Worm (Caenorhabditis elegans): Measurements from ENCODE around the gene Y17G9B.8.

Y17G9B.8 gene

ce11 chrIV:4745422-4745821, 13.2 kb downstream of the Y17G9B.8 start, which contains the start of gene timm-17B.1 (continued):
- TF ChIP-seq lin-13 (GFP tag; optimal IDR thresholded peaks at IDR 0.05) (no peak), nhr-47 (tag; optimal IDR thresholded peaks at IDR 0.05) (peak; percentile 88), C04F5.9 (tag; optimal IDR thresholded peaks at IDR 0.05) (peak; percentile 5), aly-2 (tag; optimal IDR thresholded peaks at IDR 0.05) (peak; percentile 50), ztf-11 (tag; optimal IDR thresholded peaks at IDR 0.05) (peak in 1 of 2 experiments; percentile 44), dpl-1 (GFP tag; optimal IDR thresholded peaks at IDR 0.05) (peak; percentile 73 to 81 (median 81)), egl-27 (tag; optimal IDR thresholded peaks at IDR 0.05) (no peak), unc-62 (GFP tag; optimal IDR thresholded peaks at IDR 0.05) (no peak), jun-1 (tag; optimal IDR thresholded peaks at IDR 0.05) (peak; percentile 39), tbx-2 (tag; optimal IDR thresholded peaks at IDR 0.05) (peak; percentile 73), unc-98 (GFP tag; IDR thresholded peaks at IDR 0.05) (no peak), rnt-1 (tag; optimal IDR thresholded peaks at IDR 0.05) (peak; percentile 80), nhr-237 (tag; optimal IDR thresholded peaks at IDR 0.05) (no peak), C34B4.2 (tag; optimal IDR thresholded peaks at IDR 0.05) (no peak), lin-14 (GFP tag; optimal IDR thresholded peaks at IDR 0.05) (no peak), aha-1 (tag; optimal IDR thresholded peaks at IDR 0.05) (no peak), unc-30 (tag; optimal IDR thresholded peaks at IDR 0.05) (no peak), efl-1 (optimal IDR thresholded peaks at IDR 0.05) (peak; percentile 71 to 79), efl-1 (GFP tag; optimal IDR thresholded peaks at IDR 0.05 in 1 of 2) (peak; percentile 76 to 97), sup-37 (GFP tag; optimal IDR thresholded peaks at IDR 0.05) (no peak), nhr-71 (tag; optimal IDR thresholded peaks at IDR 0.05) (peak; percentile 84), lin-35 (GFP tag; optimal IDR thresholded peaks at IDR 0.05) (peak; percentile 78 to 83), pag-3 (tag; optimal IDR thresholded peaks at IDR 0.05; ENCODE audit: borderline replicate concordance, insufficient read depth) (no peak), Y116A8C.19 (tag; optimal IDR thresholded peaks at IDR 0.05; ENCODE audit: borderline replicate concordance) (no peak), tlp-1 (tag; optimal IDR thresholded peaks at IDR 0.05) (no peak), hpl-2 (GFP tag; optimal IDR thresholded peaks at IDR 0.05) (peak; percentile 36), lir-3 (tag; optimal IDR thresholded peaks at IDR 0.05; ENCODE audit: poor library complexity) (peak; percentile 45), nhr-11 (tag; optimal IDR thresholded peaks at IDR 0.05) (peak; percentile 51), snpc-4 (tag; optimal IDR thresholded peaks at IDR 0.05) (peak; percentile 67), swsn-7 (tag; optimal IDR thresholded peaks at IDR 0.05) (peak; percentile 82), ceh-63 (GFP tag; optimal IDR thresholded peaks at IDR 0.05) (no peak), zip-4 (GFP tag; optimal IDR thresholded peaks at IDR 0.05) (no peak), nhr-77 (tag; optimal IDR thresholded peaks at IDR 0.05) (peak; percentile 16), irx-1 (tag; optimal IDR thresholded peaks at IDR 0.05) (peak; percentile 69), sptf-1 (tag; optimal IDR thresholded peaks at IDR 0.05) (no peak), fos-1 (tag; optimal IDR thresholded peaks at IDR 0.05) (peak; percentile 24), hlh-4 (tag; optimal IDR thresholded peaks at IDR 0.05) (no peak), elt-3 (tag; optimal IDR thresholded peaks at IDR 0.05) (peak in 2 of 6 experiments; percentile 25 to 45), alr-1 (tag; optimal IDR thresholded peaks at IDR 0.05; ENCODE audit: borderline replicate concordance) (no peak), pax-3 (tag; optimal IDR thresholded peaks at IDR 0.05) (no peak), grh-1 (GFP tag; IDR thresholded peaks at IDR 0.05) (peak; percentile 63), nhr-20 (tag; optimal IDR thresholded peaks at IDR 0.05) (peak; percentile 73), ama-1 (optimal IDR thresholded peaks at IDR 0.05) (no peak), mep-1 (tag; optimal IDR thresholded peaks at IDR 0.05) (peak; percentile 93), ceh-90 (tag; optimal IDR thresholded peaks at IDR 0.05) (peak; percentile 34), efl-3 (GFP tag; optimal IDR thresholded peaks at IDR 0.05) (no peak), fkh-10 (GFP tag; optimal IDR thresholded peaks at IDR 0.05) (no peak), ceh-82 (tag; optimal IDR thresholded peaks at IDR 0.05) (peak; percentile 72 to 79 (median 78)), isw-1 (GFP tag; IDR thresholded peaks at IDR 0.05) (peak; percentile 75), lin-39 (tag; optimal IDR thresholded peaks at IDR 0.05) (peak; percentile 91), mab-9 (GFP tag; IDR thresholded peaks at IDR 0.05) (0 out of 2 replicates have a peak, but pooled peaks have one; percentile 40), egl-13 (tag; optimal IDR thresholded peaks at IDR 0.05) (peak; percentile 58), zag-1 (tag; optimal IDR thresholded peaks at IDR 0.05) (no peak)

All from whole organism, L1 larva.